Worm (Caenorhabditis elegans) whole organism, early embryonic: ENCODE results near the gene F28C6.8.
A peak's percentile ranks its signal among the peaks of the same experiment; 100 is the strongest.

Source experiments
- B0310.2 ChIP-seq: sonication (generic microtip); optimal IDR thresholded peaks from 2 replicates; lab custom pipeline; 2016; ENCODE audit warnings: mild to moderate bottlenecking, missing genetic modification characterization, missing compliant biosample characterization
- F13C5.2 ChIP-seq: sonication (generic microtip); optimal IDR thresholded peaks from 2 replicates; lab custom pipeline; 2017; ENCODE audit warnings: mild to moderate bottlenecking, missing genetic modification characterization, inconsistent platforms, missing compliant biosample characterization
- aly-1 ChIP-seq: sonication (generic microtip); optimal IDR thresholded peaks from 2 replicates; lab custom pipeline; 2016; ENCODE audit warnings: missing genetic modification characterization, missing compliant biosample characterization
- ama-1 ChIP-seq: fragments of 150-350 bp; optimal IDR thresholded peaks from 2 replicates; lab custom pipeline; 2014
- ceh-13 ChIP-seq: fragments of 200-800 bp; sonication (Bioruptor generic); optimal IDR thresholded peaks from 2 replicates; lab custom pipeline; 2018; ENCODE audit warnings: mild to moderate bottlenecking, missing genetic modification characterization, missing compliant biosample characterization
- ceh-36 ChIP-seq: sonication (generic microtip); optimal IDR thresholded peaks from 2 replicates; lab custom pipeline; 2016; ENCODE audit warnings: missing genetic modification characterization, inconsistent platforms, missing compliant biosample characterization
- ets-7 ChIP-seq: sonication (generic microtip); optimal IDR thresholded peaks from 2 replicates; lab custom pipeline; 2016; ENCODE audit warnings: missing genotype, missing genetic modification characterization, missing compliant biosample characterization
- flt-1 ChIP-seq: fragments of 200-800 bp; sonication (Bioruptor generic); IDR thresholded peaks from 2 replicates; pipeline ENCODE4 v1.3.6; 2022; ENCODE audit warnings: missing genetic modification characterization, missing compliant biosample characterization
- hmbx-1 ChIP-seq: sonication (generic microtip); optimal IDR thresholded peaks from 2 replicates; lab custom pipeline; 2016; ENCODE audit warnings: mild to moderate bottlenecking, missing genetic modification characterization, missing compliant biosample characterization
- hmg-4 ChIP-seq: fragments of 200-800 bp; sonication (Bioruptor generic); optimal IDR thresholded peaks from 2 replicates; lab custom pipeline; 2018; ENCODE audit warnings: mild to moderate bottlenecking, missing genetic modification characterization, missing compliant biosample characterization
- hnd-1 ChIP-seq: sonication (generic microtip); optimal IDR thresholded peaks from 2 replicates; lab custom pipeline; 2016; ENCODE audit warnings: missing genetic modification characterization, missing compliant biosample characterization
- pes-1 ChIP-seq: fragments of 200-800 bp; sonication (Bioruptor generic); IDR thresholded peaks from 2 replicates; pipeline ENCODE4 v1.3.6; 2022; ENCODE audit warnings: missing genetic modification reagents, missing genetic modification characterization, missing compliant biosample characterization
- scrt-1 ChIP-seq: fragments of 200-800 bp; sonication (Bioruptor generic); IDR thresholded peaks from 2 replicates; pipeline ENCODE4 v1.3.6; 2022; ENCODE audit warnings: missing genetic modification characterization, missing compliant biosample characterization
- sea-1 ChIP-seq: fragments of 200-800 bp; sonication (Bioruptor generic); conservative IDR thresholded peaks from 2 replicates; pipeline ENCODE4 v1.3.6; 2022; ENCODE audit warnings: missing genetic modification characterization, missing compliant biosample characterization
- tbx-11 ChIP-seq: fragments of 200-800 bp; sonication (Bioruptor generic); IDR thresholded peaks from 2 replicates; pipeline ENCODE4 v1.3.6; 2022; ENCODE audit warnings: missing genetic modification characterization, missing compliant biosample characterization
- tbx-37 ChIP-seq: fragments of 200-800 bp; sonication (Bioruptor generic); conservative IDR thresholded peaks from 2 replicates; pipeline ENCODE4 v1.3.6; 2022; ENCODE audit warnings: missing genetic modification reagents, missing genetic modification characterization, missing compliant biosample characterization
- tra-4 ChIP-seq: sonication (generic microtip); optimal IDR thresholded peaks from 2 replicates; lab custom pipeline; 2017; ENCODE audit warnings: missing genetic modification characterization, missing compliant biosample characterization

Gene F28C6.8

ce11 chrII:8583035-8583434, 23.6 kb upstream of the F28C6.8 start:
- TF ChIP-seq ama-1 (lab: Kevin White, UChicago) (peak; percentile 54), flt-1 (GFP tag; lab: Robert Waterston, UW) (no peak), pes-1 (GFP tag; lab: Robert Waterston, UW) (no peak), ets-7 (tag; lab: Kevin White, UChicago) (no peak), aly-1 (tag; lab: Kevin White, UChicago) (no peak), tra-4 (no peak), hmg-4 (GFP tag; lab: Kevin White, UChicago) (no peak)

ce11 chrII:8585036-8585627, 21.5 kb upstream of the F28C6.8 start, which contains the start of gene F54C9.11:
TSS of gene F54C9.11 (minus strand) at chrII:8585086.
- TF ChIP-seq ama-1 (lab: Kevin White, UChicago) (no peak), aly-1 (tag; lab: Kevin White, UChicago) (no peak), hmbx-1 (tag; lab: Kevin White, UChicago) (no peak), hnd-1 (no peak), tbx-37 (GFP tag; lab: Robert Waterston, UW) (no peak), ceh-36 (no peak)

ce11 chrII:8585921-8586320, 20.7 kb upstream of the F28C6.8 start:
- no peak for TF ChIP-seq hmg-4 (GFP tag; lab: Kevin White, UChicago)
- no peak for TF ChIP-seq tbx-11 (GFP tag; lab: Robert Waterston, UW)
- TF ChIP-seq tra-4 = no peak
- TF ChIP-seq flt-1 (GFP tag; lab: Robert Waterston, UW) = no peak
- TF ChIP-seq hnd-1 = no peak
- TF ChIP-seq ama-1 (lab: Kevin White, UChicago) = no peak
- no peak for TF ChIP-seq ets-7 (tag; lab: Kevin White, UChicago)
- no peak for TF ChIP-seq F13C5.2
- no peak for TF ChIP-seq pes-1 (GFP tag; lab: Robert Waterston, UW)
- TF ChIP-seq hmbx-1 (tag; lab: Kevin White, UChicago) = no peak
- TF ChIP-seq aly-1 (tag; lab: Kevin White, UChicago) = no peak
- no peak for TF ChIP-seq sea-1 (GFP tag; lab: Robert Waterston, UW)
- no peak for TF ChIP-seq ceh-13
- TF ChIP-seq scrt-1 (GFP tag; lab: Robert Waterston, UW) = no peak
- TF ChIP-seq ceh-36 = no peak
- no peak for TF ChIP-seq tbx-37 (GFP tag; lab: Robert Waterston, UW)
- no peak for TF ChIP-seq B0310.2 (tag; lab: Kevin White, UChicago)

ce11 chrII:8587660-8588230, 18.9 kb upstream of the F28C6.8 start:
- TF ChIP-seq pes-1 (GFP tag; lab: Robert Waterston, UW) (no peak), B0310.2 (tag; lab: Kevin White, UChicago) (no peak), aly-1 (tag; lab: Kevin White, UChicago) (no peak), scrt-1 (GFP tag; lab: Robert Waterston, UW) (no peak), flt-1 (GFP tag; lab: Robert Waterston, UW) (no peak), hmg-4 (GFP tag; lab: Kevin White, UChicago) (no peak), ama-1 (lab: Kevin White, UChicago) (no peak), sea-1 (GFP tag; lab: Robert Waterston, UW) (no peak), tra-4 (no peak), hnd-1 (no peak), F13C5.2 (no peak), ets-7 (tag; lab: Kevin White, UChicago) (no peak), tbx-11 (GFP tag; lab: Robert Waterston, UW) (no peak), ceh-36 (no peak), tbx-37 (GFP tag; lab: Robert Waterston, UW) (no peak), ceh-13 (no peak), hmbx-1 (tag; lab: Kevin White, UChicago) (no peak)

- TF ChIP-seq B0310.2 (tag; lab: Kevin White, UChicago) (no peak), hmg-4 (GFP tag; lab: Kevin White, UChicago) (no peak), pes-1 (GFP tag; lab: Robert Waterston, UW) (no peak), tra-4 (no peak), ets-7 (tag; lab: Kevin White, UChicago) (no peak), hmbx-1 (tag; lab: Kevin White, UChicago) (no peak), ama-1 (lab: Kevin White, UChicago) (no peak), tbx-37 (GFP tag; lab: Robert Waterston, UW) (no peak), scrt-1 (GFP tag; lab: Robert Waterston, UW) (no peak), aly-1 (tag; lab: Kevin White, UChicago) (no peak), sea-1 (GFP tag; lab: Robert Waterston, UW) (no peak), hnd-1 (no peak), F13C5.2 (no peak), ceh-13 (no peak), ceh-36 (no peak), tbx-11 (GFP tag; lab: Robert Waterston, UW) (no peak), flt-1 (GFP tag; lab: Robert Waterston, UW) (no peak)
Observed at ce11 chrII:8588442-8588841, 18.2 kb upstream of the F28C6.8 start.

ce11 chrII:8589227-8589626, 17.4 kb upstream of the F28C6.8 start:
- TF ChIP-seq hmbx-1 (tag; lab: Kevin White, UChicago) = no peak
- TF ChIP-seq B0310.2 (tag; lab: Kevin White, UChicago) = no peak
- no peak for TF ChIP-seq tbx-37 (GFP tag; lab: Robert Waterston, UW)
- TF ChIP-seq F13C5.2 = no peak
- TF ChIP-seq ama-1 (lab: Kevin White, UChicago) = no peak
- no peak for TF ChIP-seq scrt-1 (GFP tag; lab: Robert Waterston, UW)
- no peak for TF ChIP-seq ets-7 (tag; lab: Kevin White, UChicago)
- TF ChIP-seq pes-1 (GFP tag; lab: Robert Waterston, UW) = no peak
- TF ChIP-seq hmg-4 (GFP tag; lab: Kevin White, UChicago) = no peak
- no peak for TF ChIP-seq hnd-1
- TF ChIP-seq ceh-36 = no peak
- no peak for TF ChIP-seq sea-1 (GFP tag; lab: Robert Waterston, UW)
- TF ChIP-seq flt-1 (GFP tag; lab: Robert Waterston, UW) = no peak
- no peak for TF ChIP-seq aly-1 (tag; lab: Kevin White, UChicago)
- TF ChIP-seq tra-4 = no peak
- TF ChIP-seq tbx-11 (GFP tag; lab: Robert Waterston, UW) = no peak
